Worm (Caenorhabditis elegans) whole organism, young adult: ENCODE measurements around the gene F55G7.1.

Experiments used
- F23B12.7 ChIP-seq: sonication (generic microtip); optimal IDR thresholded peaks from 2 replicates; lab custom pipeline; 2017; ENCODE audit warnings: missing genetic modification characterization, mild to moderate bottlenecking, missing compliant biosample characterization, antibody characterized with exemption, moderate library complexity; ENCODE audit not compliant: insufficient read depth
- K12H6.12 ChIP-seq: fragments of 200-800 bp; sonication (Bioruptor generic); optimal IDR thresholded peaks from 2 replicates; lab custom pipeline; 2018; ENCODE audit warnings: mild to moderate bottlenecking, missing genetic modification characterization, missing compliant biosample characterization
- Y56A3A.18 ChIP-seq: fragments of 200-800 bp; sonication (Bioruptor generic); IDR thresholded peaks from 2 replicates; pipeline ENCODE4 v1.3.6; 2022; ENCODE audit warnings: missing genetic modification reagents, missing genetic modification characterization, missing compliant biosample characterization
- egl-18 ChIP-seq: fragments of 200-800 bp; sonication (Bioruptor generic); IDR thresholded peaks from 2 replicates; pipeline ENCODE4 v1.3.6; 2022; ENCODE audit warnings: missing genetic modification reagents, missing genetic modification characterization, missing compliant biosample characterization
- fkh-3 ChIP-seq: sonication (generic microtip); optimal IDR thresholded peaks from 2 replicates; lab custom pipeline; 2016; ENCODE audit warnings: mild to moderate bottlenecking, missing genetic modification characterization, missing compliant biosample characterization
- lir-1 ChIP-seq: fragments of 200-800 bp; sonication (Bioruptor generic); conservative IDR thresholded peaks from 2 replicates; pipeline ENCODE4 v1.3.6; 2022; ENCODE audit warnings: missing genetic modification reagents, missing genetic modification characterization, missing compliant biosample characterization
- pha-4 ChIP-seq: fragments of 150-350 bp; sonication (generic microtip); optimal IDR thresholded peaks from 2 replicates; lab custom pipeline; 2014; ENCODE audit warnings: missing biosample characterization, missing genetic modification reagents, missing genetic modification characterization
- snpc-1.1 ChIP-seq: sonication (generic microtip); optimal IDR thresholded peaks from 2 replicates; lab custom pipeline; 2017; ENCODE audit warnings: missing genetic modification characterization, mild to moderate bottlenecking, missing compliant biosample characterization, antibody characterized with exemption, moderate library complexity, missing genotype, missing genetic modification reagents; ENCODE audit not compliant: insufficient read depth
- snpc-1.3 ChIP-seq: sonication (generic microtip); optimal IDR thresholded peaks from 2 replicates; lab custom pipeline; 2017; ENCODE audit warnings: missing genetic modification characterization, mild to moderate bottlenecking, missing compliant biosample characterization, antibody characterized with exemption, moderate library complexity, missing genotype, missing genetic modification reagents; ENCODE audit not compliant: insufficient read depth
- snpc-4 ChIP-seq, 5 experiments: fragments of 150-350 bp in 1 of 5; sonication (generic microtip) in 4 of 5; optimal IDR thresholded peaks; 2 replicates each; lab custom pipeline; 2014 to 2018; ENCODE audit warnings: missing genetic modification characterization in 5 of 5, missing biosample characterization in 3 of 5, antibody characterized with exemption in 2 of 5, mild to moderate bottlenecking in 2 of 5, missing compliant biosample characterization in 2 of 5, missing genotype in 2 of 5, moderate library complexity in 2 of 5, missing genetic modification reagents in 1 of 5
- sptf-2 ChIP-seq: fragments of 200-800 bp; sonication (Bioruptor generic); optimal IDR thresholded peaks from 2 replicates; lab custom pipeline; 2018; ENCODE audit warnings: mild to moderate bottlenecking, missing genetic modification characterization, missing compliant biosample characterization
- tbp1 ChIP-seq: fragments of 200-800 bp; sonication (Bioruptor generic); optimal IDR thresholded peaks from 2 replicates; lab custom pipeline; 2018; ENCODE audit warnings: mild to moderate bottlenecking, missing genetic modification characterization, missing compliant biosample characterization
- unc-130 ChIP-seq: sonication (generic microtip); optimal IDR thresholded peaks from 2 replicates; lab custom pipeline; 2016; ENCODE audit warnings: missing genetic modification reagents, missing genetic modification characterization, missing compliant biosample characterization

- TF ChIP-seq snpc-1.1 (tag; lab: Kevin White, UChicago) (no peak), lir-1 (no peak), pha-4 (no peak), unc-130 (GFP tag; lab: Kevin White, UChicago) (no peak), K12H6.12 (tag; lab: Kevin White, UChicago) (no peak), snpc-1.3 (tag; lab: Kevin White, UChicago) (no peak), egl-18 (GFP tag; lab: Robert Waterston, UW) (no peak), tbp1 (GFP tag; lab: Kevin White, UChicago) (no peak), F23B12.7 (no peak), Y56A3A.18 (GFP tag; lab: Robert Waterston, UW) (no peak), fkh-3 (tag; lab: Kevin White, UChicago) (no peak), snpc-4 (GFP tag; optimal IDR thresholded peaks at IDR 0.05; lab: Kevin White, UChicago) (no peak), snpc-4 (tag; optimal IDR thresholded peaks at IDR 0.05; lab: Kevin White, UChicago) (no peak), sptf-2 (GFP tag; lab: Kevin White, UChicago) (no peak)
Measured at ce11 chrX:11931559-11931958, 7.3 kb downstream of the F55G7.1 start, which contains the start of gene dot-1.4.
